Worm (Caenorhabditis elegans) whole organism, L2 larva: ENCODE results near the gene otpl-5.

Experiments used
- ZK546.5 ChIP-seq: sonication (generic microtip); optimal IDR thresholded peaks from 2 replicates; lab custom pipeline; 2017; ENCODE audit warnings: missing biosample characterization, missing genetic modification characterization
- fos-1 ChIP-seq: fragments of 150-350 bp; optimal IDR thresholded peaks from 2 replicates; lab custom pipeline; 2014; ENCODE audit warnings: missing biosample characterization, missing genetic modification characterization
- lin-11 ChIP-seq: fragments of 150-350 bp; sonication (generic microtip); optimal IDR thresholded peaks from 2 replicates; lab custom pipeline; 2014; ENCODE audit warnings: missing biosample characterization, missing genetic modification characterization, inconsistent platforms, mixed read lengths
- mdl-1 ChIP-seq, 2 experiments: fragments of 150-350 bp in 1 of 2; sonication (generic microtip) in 1 of 2; optimal IDR thresholded peaks; 2 replicates each; lab custom pipeline; 2017; ENCODE audit warnings: missing biosample characterization in 2 of 2, missing genetic modification characterization in 2 of 2
- nhr-10 ChIP-seq: sonication (generic microtip); optimal IDR thresholded peaks from 2 replicates; lab custom pipeline; 2017; ENCODE audit warnings: missing biosample characterization, missing genetic modification characterization
- nhr-11 ChIP-seq: fragments of 150-350 bp; optimal IDR thresholded peaks from 2 replicates; lab custom pipeline; 2014; ENCODE audit warnings: missing biosample characterization, missing genetic modification characterization
- unc-39 ChIP-seq: fragments of 150-350 bp; optimal IDR thresholded peaks from 2 replicates; lab custom pipeline; 2014; ENCODE audit warnings: missing biosample characterization, missing genetic modification characterization
- unc-55 ChIP-seq: fragments of 150-350 bp; sonication (generic microtip); optimal IDR thresholded peaks from 3 replicates; lab custom pipeline; 2014; ENCODE audit warnings: missing biosample characterization, missing genetic modification reagents, missing genetic modification characterization

DNA sequence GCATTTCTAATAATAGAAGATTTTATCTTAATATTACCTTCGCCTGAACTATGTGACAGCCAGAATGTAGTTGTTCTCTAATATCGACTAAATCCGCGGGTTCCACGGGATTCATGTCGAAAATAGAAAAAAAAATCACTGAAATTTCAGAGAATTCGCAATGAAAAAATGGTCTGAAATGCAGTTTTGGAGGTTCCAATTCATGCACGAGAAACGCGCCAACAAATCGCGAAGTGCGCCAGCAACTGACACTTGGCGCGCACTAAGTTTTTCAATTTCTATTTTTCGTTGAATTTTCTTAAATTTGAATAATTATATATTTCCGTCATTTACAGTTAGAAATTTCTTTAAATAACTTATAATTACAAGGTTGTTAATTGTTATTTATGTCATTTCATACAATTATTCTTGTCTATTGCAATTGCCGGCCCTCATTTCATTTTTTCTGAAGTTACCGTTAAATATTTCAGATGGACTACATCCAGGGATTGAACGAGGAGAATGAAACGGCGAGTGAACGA is 40.6 kb downstream of the otpl-5 start, which contains the start of the genes F25G6.9 and symk-1:
- TF ChIP-seq mdl-1 (tag; optimal IDR thresholded peaks at IDR 0.05; lab: Kevin White, UChicago), result no peak
- peak; percentile 77 for TF ChIP-seq unc-55
- peak; percentile 18 for TF ChIP-seq fos-1 (tag; lab: Kevin White, UChicago)
- TF ChIP-seq nhr-10, result no peak
- no peak for TF ChIP-seq nhr-11 (tag; lab: Kevin White, UChicago)
- TF ChIP-seq unc-39 (tag; lab: Kevin White, UChicago), result no peak
- TF ChIP-seq ZK546.5 (tag; lab: Kevin White, UChicago), result no peak
- peak; percentile 41 for TF ChIP-seq lin-11 (tag; lab: Kevin White, UChicago)
